Fruit fly (Drosophila melanogaster) whole organism, embryonic: Measurements from ENCODE around the gene CG13126.
A peak's percentile ranks its signal among the peaks of the same experiment; 100 is the strongest.

ENCODE experiments used
- Atf6 ChIP-seq: fragments of 200-800 bp; sonication (Bioruptor generic); IDR thresholded peaks from 2 replicates; pipeline ENCODE4 v1.3.6; 2022; ENCODE audit warnings: missing biosample characterization, missing genetic modification characterization
- CG10147 ChIP-seq: fragments of 200-800 bp; sonication (Bioruptor generic); optimal IDR thresholded peaks from 2 replicates; lab custom pipeline; 2019; ENCODE audit warnings: missing biosample characterization, mild to moderate bottlenecking, missing genetic modification characterization, moderate library complexity
- CG11504 ChIP-seq: fragments of 200-800 bp; sonication (Bioruptor generic); optimal IDR thresholded peaks from 3 replicates; lab custom pipeline; 2019; ENCODE audit warnings: missing biosample characterization, mild to moderate bottlenecking, missing genetic modification characterization, moderate library complexity
- CG11560 ChIP-seq: fragments of 200-800 bp; sonication (Bioruptor generic); IDR thresholded peaks from 3 replicates; pipeline ENCODE4 v1.3.6; 2022; ENCODE audit warnings: missing biosample characterization, missing genetic modification characterization
- CG11723 ChIP-seq: fragments of 200-800 bp; sonication (Bioruptor generic); optimal IDR thresholded peaks from 2 replicates; lab custom pipeline; 2017; ENCODE audit warnings: missing biosample characterization, mild to moderate bottlenecking, missing genetic modification characterization
- CG12659 ChIP-seq: fragments of 200-800 bp; sonication (Bioruptor generic); optimal IDR thresholded peaks from 3 replicates; lab custom pipeline; 2017; ENCODE audit warnings: mild to moderate bottlenecking, missing biosample characterization, missing genetic modification reagents, missing genetic modification characterization
- CG15514 ChIP-seq: fragments of 200-800 bp; sonication (Bioruptor generic); optimal IDR thresholded peaks from 3 replicates; lab custom pipeline; 2017; ENCODE audit warnings: missing biosample characterization, missing genetic modification characterization, mild to moderate bottlenecking, moderate library complexity, missing genetic modification reagents
- CG17328 ChIP-seq: fragments of 200-800 bp; sonication (Bioruptor generic); IDR thresholded peaks from 2 replicates; pipeline ENCODE4 v1.3.6; 2022; ENCODE audit warnings: missing biosample characterization, missing genetic modification characterization
- CG18619 ChIP-seq: fragments of 200-800 bp; sonication (Bioruptor generic); optimal IDR thresholded peaks from 3 replicates; lab custom pipeline; 2017; ENCODE audit warnings: missing biosample characterization, mild to moderate bottlenecking, missing genetic modification characterization
- CG32532 ChIP-seq: fragments of 200-800 bp; sonication (Bioruptor generic); IDR thresholded peaks from 2 replicates; pipeline ENCODE4 v1.3.6; 2022; ENCODE audit warnings: missing biosample characterization, missing genetic modification characterization
- CG42726 ChIP-seq: fragments of 200-800 bp; sonication (Bioruptor generic); IDR thresholded peaks from 2 replicates; pipeline ENCODE4 v1.3.6; 2022; ENCODE audit warnings: missing biosample characterization, missing genetic modification characterization; ENCODE audit not compliant: partially characterized antibody
- CG6791 ChIP-seq: fragments of 200-800 bp; sonication (Bioruptor generic); IDR thresholded peaks from 3 replicates; pipeline ENCODE4 v1.3.6; 2022; ENCODE audit warnings: missing biosample characterization, missing genetic modification characterization; ENCODE audit not compliant: partially characterized antibody
- CG6813 ChIP-seq: fragments of 200-800 bp; sonication (Bioruptor generic); optimal IDR thresholded peaks from 2 replicates; lab custom pipeline; 2017; ENCODE audit warnings: missing biosample characterization, missing genetic modification characterization, mild to moderate bottlenecking, moderate library complexity, missing genetic modification reagents
- CG7357 ChIP-seq: fragments of 200-800 bp; sonication (Bioruptor generic); IDR thresholded peaks from 3 replicates; pipeline ENCODE4 v1.3.6; 2022; ENCODE audit warnings: missing biosample characterization, missing genetic modification characterization
- CoRest ChIP-seq: fragments of 200-800 bp; sonication (Bioruptor generic); optimal IDR thresholded peaks from 3 replicates; lab custom pipeline; 2018; ENCODE audit warnings: missing biosample characterization, mild to moderate bottlenecking, missing genetic modification characterization, moderate library complexity
- D19A ChIP-seq: fragments of 200-800 bp; optimal IDR thresholded peaks from 3 replicates; lab custom pipeline; 2019; ENCODE audit warnings: missing biosample characterization, mild to moderate bottlenecking, missing genetic modification characterization, moderate library complexity
- Deaf1 ChIP-seq: fragments of 200-800 bp; optimal IDR thresholded peaks from 3 replicates; lab custom pipeline; 2019; ENCODE audit warnings: missing biosample characterization, mild to moderate bottlenecking, missing genetic modification characterization, moderate library complexity
- Dll ChIP-seq: fragments of 200-800 bp; sonication (Bioruptor generic); IDR thresholded peaks from 4 replicates; pipeline ENCODE4 v1.3.6; 2022; ENCODE audit warnings: missing biosample characterization, missing genetic modification characterization; ENCODE audit not compliant: partially characterized antibody
- GATAe ChIP-seq: fragments of 200-800 bp; sonication (Bioruptor generic); conservative IDR thresholded peaks from 2 replicates; pipeline ENCODE4 v1.3.6; 2022; ENCODE audit warnings: missing biosample characterization, missing genetic modification characterization
- HLH3B ChIP-seq: fragments of 200-800 bp; sonication (Bioruptor generic); IDR thresholded peaks from 2 replicates; pipeline ENCODE4 v1.3.6; 2022; ENCODE audit warnings: missing biosample characterization, missing genetic modification characterization
- Hey ChIP-seq: fragments of 200-800 bp; sonication (Bioruptor generic); optimal IDR thresholded peaks from 3 replicates; lab custom pipeline; 2018; ENCODE audit warnings: missing biosample characterization, mild to moderate bottlenecking, missing genetic modification characterization
- Hmr ChIP-seq: fragments of 200-800 bp; sonication (Bioruptor generic); optimal IDR thresholded peaks from 3 replicates; lab custom pipeline; 2017; ENCODE audit warnings: mild to moderate bottlenecking, missing biosample characterization, missing genetic modification reagents, missing genetic modification characterization
- Hr39 ChIP-seq: fragments of >200 bp; optimal IDR thresholded peaks from 2 replicates; lab custom pipeline; 2017
- Med ChIP-seq: fragments of 200-800 bp; sonication (Bioruptor generic); peaks from one replicate; lab custom pipeline; 2016; ENCODE audit warnings: missing biosample characterization, missing genetic modification characterization, mild to moderate bottlenecking, inconsistent platforms, moderate library complexity
- Meics ChIP-seq: fragments of 200-800 bp; sonication (Bioruptor generic); optimal IDR thresholded peaks from 2 replicates; lab custom pipeline; 2017; ENCODE audit warnings: missing biosample characterization, mild to moderate bottlenecking, missing genetic modification characterization
- Oli ChIP-seq: fragments of 200-800 bp; sonication (Bioruptor generic); optimal IDR thresholded peaks from 2 replicates; lab custom pipeline; 2018; ENCODE audit warnings: missing biosample characterization, mild to moderate bottlenecking, missing genetic modification characterization, moderate library complexity
- Six4 ChIP-seq: fragments of 200-800 bp; sonication (Bioruptor generic); optimal IDR thresholded peaks from 2 replicates; lab custom pipeline; 2016; ENCODE audit warnings: missing biosample characterization, missing genetic modification characterization
- Sox100B ChIP-seq: fragments of 200-800 bp; sonication (Bioruptor generic); optimal IDR thresholded peaks from 3 replicates; lab custom pipeline; 2018; ENCODE audit warnings: missing biosample characterization, mild to moderate bottlenecking, missing genetic modification characterization
- Taf1 ChIP-seq: fragments of 200-800 bp; sonication (Bioruptor generic); IDR thresholded peaks from 2 replicates; pipeline ENCODE4 v1.3.6; 2022; ENCODE audit warnings: missing biosample characterization, missing genetic modification characterization
- br ChIP-seq: fragments of >200 bp; optimal IDR thresholded peaks from 2 replicates; lab custom pipeline; 2017
- cato ChIP-seq: fragments of 200-800 bp; sonication (Bioruptor generic); optimal IDR thresholded peaks from 2 replicates; lab custom pipeline; 2016; ENCODE audit warnings: missing biosample characterization, missing genetic modification characterization, borderline replicate concordance
- caup ChIP-seq: fragments of 200-800 bp; sonication (Bioruptor generic); optimal IDR thresholded peaks from 3 replicates; lab custom pipeline; 2017; ENCODE audit warnings: missing biosample characterization, mild to moderate bottlenecking, missing genetic modification characterization, moderate library complexity; ENCODE audit not compliant: severe bottlenecking
- dati ChIP-seq: fragments of 200-800 bp; sonication (Bioruptor generic); IDR thresholded peaks from 2 replicates; pipeline ENCODE4 v1.3.6; 2022; ENCODE audit warnings: missing biosample characterization, missing genetic modification characterization
- exex ChIP-seq: fragments of 200-800 bp; sonication (Bioruptor generic); optimal IDR thresholded peaks from 4 replicates; lab custom pipeline; 2018; ENCODE audit warnings: missing biosample characterization, mild to moderate bottlenecking, missing genetic modification characterization, moderate library complexity
- insv ChIP-seq, 2 experiments: fragments of 200-800 bp; sonication (Bioruptor generic); optimal IDR thresholded peaks; 3 replicates each; lab custom pipeline; 2016 to 2018; ENCODE audit warnings: missing biosample characterization in 2 of 2, missing genetic modification characterization in 2 of 2
- kay ChIP-seq: fragments of 200-800 bp; sonication (Bioruptor generic); optimal IDR thresholded peaks from 2 replicates; lab custom pipeline; 2016; ENCODE audit warnings: missing biosample characterization, missing genetic modification characterization
- lbe ChIP-seq: fragments of 200-800 bp; sonication (Bioruptor generic); optimal IDR thresholded peaks from 2 replicates; lab custom pipeline; 2016; ENCODE audit warnings: missing biosample characterization, mild to moderate bottlenecking, missing genetic modification characterization
- otp ChIP-seq: fragments of 200-800 bp; sonication (Bioruptor generic); IDR thresholded peaks from 3 replicates; pipeline ENCODE4, ENCODE4 v1.3.6; 2022; ENCODE audit warnings: missing biosample characterization, missing genetic modification characterization
- repo ChIP-seq: fragments of 200-800 bp; sonication (Bioruptor generic); optimal IDR thresholded peaks from 2 replicates; lab custom pipeline; 2016; ENCODE audit warnings: missing biosample characterization, missing genetic modification characterization
- row ChIP-seq: fragments of 200-800 bp; sonication (Bioruptor generic); IDR thresholded peaks from 3 replicates; pipeline ENCODE4 v1.3.6; 2022; ENCODE audit warnings: missing biosample characterization, missing genetic modification characterization
- schlank ChIP-seq: fragments of 200-800 bp; sonication (Bioruptor generic); optimal IDR thresholded peaks from 2 replicates; lab custom pipeline; 2018; ENCODE audit warnings: missing biosample characterization, mild to moderate bottlenecking, missing genetic modification characterization
- sima ChIP-seq: fragments of 200-800 bp; sonication (Bioruptor generic); optimal IDR thresholded peaks from 2 replicates; lab custom pipeline; 2016; ENCODE audit warnings: missing biosample characterization, missing genetic modification characterization
- sisA ChIP-seq: fragments of 200-800 bp; sonication (Bioruptor generic); IDR thresholded peaks from 2 replicates; pipeline ENCODE4 v1.3.6; 2022; ENCODE audit warnings: missing biosample characterization, missing genetic modification characterization
- sob ChIP-seq: fragments of 200-800 bp; sonication (Bioruptor generic); IDR thresholded peaks from 2 replicates; pipeline ENCODE4 v1.3.6; 2022; ENCODE audit warnings: missing biosample characterization, missing genetic modification characterization
- ssp ChIP-seq: fragments of 200-800 bp; sonication (Bioruptor generic); IDR thresholded peaks from 2 replicates; pipeline ENCODE4 v1.3.6; 2022; ENCODE audit warnings: missing biosample characterization, missing genetic modification characterization
- tap ChIP-seq: fragments of 200-800 bp; optimal IDR thresholded peaks from 3 replicates; lab custom pipeline; 2019; ENCODE audit warnings: missing biosample characterization, mild to moderate bottlenecking, missing genetic modification characterization, moderate library complexity
- tio ChIP-seq: fragments of 200-800 bp; sonication (Bioruptor generic); optimal IDR thresholded peaks from 2 replicates; lab custom pipeline; 2017; ENCODE audit warnings: missing biosample characterization, missing genetic modification characterization, inconsistent platforms
- unpg ChIP-seq: fragments of 200-800 bp; sonication (Bioruptor generic); optimal IDR thresholded peaks from 3 replicates; lab custom pipeline; 2018; ENCODE audit warnings: missing biosample characterization, mild to moderate bottlenecking, missing genetic modification characterization, moderate library complexity
- vnd ChIP-seq: fragments of 200-800 bp; sonication (Bioruptor generic); IDR thresholded peaks from 3 replicates; pipeline ENCODE4 v1.3.6; 2022; ENCODE audit warnings: missing biosample characterization, missing genetic modification characterization; ENCODE audit not compliant: partially characterized antibody
- zen2 ChIP-seq: fragments of 200-800 bp; sonication (Bioruptor generic); IDR thresholded peaks from 3 replicates; pipeline ENCODE4 v1.3.6; 2022; ENCODE audit warnings: missing biosample characterization, missing genetic modification characterization; ENCODE audit not compliant: partially characterized antibody
- zf30C ChIP-seq: fragments of 200-800 bp; sonication (Bioruptor generic); optimal IDR thresholded peaks from 3 replicates; lab custom pipeline; 2018; ENCODE audit warnings: missing biosample characterization, mild to moderate bottlenecking, missing genetic modification characterization

CG13126 gene

dm6 chr2L:9943521-9943920 lies 10.5 kb downstream of the CG13126 start (continued):
- no peak for TF ChIP-seq vnd
- no peak for TF ChIP-seq Taf1 (GFP tag; lab: Robert Waterston, UW)
- no peak for TF ChIP-seq zf30C (GFP tag; lab: Kevin White, UChicago)
- no peak for TF ChIP-seq repo
- no peak for TF ChIP-seq sima
- no peak for TF ChIP-seq lbe (GFP tag; lab: Kevin White, UChicago)
- TF ChIP-seq HLH3B (GFP tag; lab: Robert Waterston, UW), result no peak
- 0 out of 2 replicates have a peak, but pooled peaks have one; percentile 16 for TF ChIP-seq sob
- TF ChIP-seq Oli (tag; lab: Kevin White, UChicago), result no peak
- TF ChIP-seq cato, result no peak
- TF ChIP-seq D19A (tag; lab: Kevin White, UChicago), result peak; percentile 96
- TF ChIP-seq Sox100B (GFP tag; lab: Kevin White, UChicago), result no peak
- TF ChIP-seq tio, result no peak
- TF ChIP-seq Deaf1 (tag; lab: Kevin White, UChicago), result peak; percentile 39
- peak; percentile 65 for TF ChIP-seq caup (GFP tag; lab: Kevin White, UChicago)
- no peak for TF ChIP-seq dati
- no peak for TF ChIP-seq CG10147 (GFP tag; lab: Kevin White, UChicago)
- TF ChIP-seq otp, result no peak
- TF ChIP-seq ssp (GFP tag; lab: Robert Waterston, UW), result no peak
- peak; percentile 57 for TF ChIP-seq Med
- TF ChIP-seq Meics (GFP tag; lab: Kevin White, UChicago), result peak; percentile 31
- peak; percentile 97 for TF ChIP-seq exex (tag; lab: Kevin White, UChicago)
- TF ChIP-seq Hr39 (lab: Kevin White, UChicago), result no peak
- TF ChIP-seq CG18619, result no peak
- peak; percentile 76 for TF ChIP-seq row (GFP tag; lab: Robert Waterston, UW)
- TF ChIP-seq tap, result no peak
- TF ChIP-seq CG12659 (GFP tag; lab: Kevin White, UChicago), result peak; percentile 8
- peak; percentile 48; the same call in 1 of the 2 replicates for TF ChIP-seq CG32532
- TF ChIP-seq Six4 (GFP tag; lab: Kevin White, UChicago), result no peak
- TF ChIP-seq CG6813 (GFP tag; lab: Kevin White, UChicago), result peak; percentile 26
- TF ChIP-seq schlank (tag; lab: Kevin White, UChicago), result peak; percentile 48
- TF ChIP-seq CG42726, result no peak
- TF ChIP-seq insv (GFP tag; optimal IDR thresholded peaks at IDR 0.05; lab: Kevin White, UChicago), result no peak
- TF ChIP-seq unpg, result no peak
- TF ChIP-seq CG17328 (GFP tag; lab: Robert Waterston, UW), result no peak
- no peak for TF ChIP-seq CG6791
- peak; percentile 51 for TF ChIP-seq Hey (tag; lab: Kevin White, UChicago)
- TF ChIP-seq CG7357, result no peak
- TF ChIP-seq CoRest, result no peak
- no peak for TF ChIP-seq CG11723 (GFP tag; lab: Kevin White, UChicago)
- TF ChIP-seq kay, result peak; percentile 56
- TF ChIP-seq CG11560, result no peak
- TF ChIP-seq Hmr (GFP tag; lab: Kevin White, UChicago), result peak; percentile 34
- TF ChIP-seq br (lab: Kevin White, UChicago), result no peak
- TF ChIP-seq GATAe (GFP tag; lab: Robert Waterston, UW), result peak; percentile 89
- no peak for TF ChIP-seq zen2 (GFP tag; lab: Robert Waterston, UW)
- no peak for TF ChIP-seq Dll (GFP tag; lab: Robert Waterston, UW)
- TF ChIP-seq CG11504 (tag; lab: Kevin White, UChicago), result no peak
- TF ChIP-seq Atf6 (GFP tag; lab: Robert Waterston, UW), result peak; percentile 62; the same call in 1 of the 2 replicates
- TF ChIP-seq CG15514 (GFP tag; lab: Kevin White, UChicago), result peak; percentile 15
- TF ChIP-seq sisA (GFP tag; lab: Robert Waterston, UW), result no peak
